Fruit fly (Drosophila melanogaster): ENCODE measurements around the gene Acox3.

Acox3 gene

dm6 chr2L:6479226-6479906 lies 31.2 kb upstream of the Acox3 start:
- no peak for TF ChIP-seq Jra (GFP tag; optimal IDR thresholded peaks at IDR 0.05)
- TF ChIP-seq Sp1 (GFP tag; optimal IDR thresholded peaks at IDR 0.05) = no peak
- peak; percentile 16 for TF ChIP-seq brk (GFP tag; optimal IDR thresholded peaks at IDR 0.05)
- peak; percentile 98 for TF ChIP-seq CrebA (GFP tag; optimal IDR thresholded peaks at IDR 0.05; ENCODE audit: borderline replicate concordance)
- no peak for TF ChIP-seq dmrt93B (GFP tag; optimal IDR thresholded peaks at IDR 0.05)
- TF ChIP-seq pan (optimal IDR thresholded peaks at IDR 0.05) = no peak
- no peak for TF ChIP-seq dl (GFP tag; optimal IDR thresholded peaks at IDR 0.05; ENCODE audit: insufficient read depth in 1 of 2, partially characterized antibody in 2 of 2)
- no peak for TF ChIP-seq psq (GFP tag; optimal IDR thresholded peaks at IDR 0.05)
- no peak for TF ChIP-seq Rel (GFP tag; optimal IDR thresholded peaks at IDR 0.05)
- no peak for TF ChIP-seq Rel (tag; optimal IDR thresholded peaks at IDR 0.05)
- TF ChIP-seq br (GFP tag; optimal IDR thresholded peaks at IDR 0.05) = no peak
- TF ChIP-seq Vsx2 (GFP tag; optimal IDR thresholded peaks at IDR 0.05; ENCODE audit: partially characterized antibody) = no peak
- no peak for TF ChIP-seq GATAd (GFP tag; optimal IDR thresholded peaks at IDR 0.05)
- no peak for TF ChIP-seq woc (GFP tag; optimal IDR thresholded peaks at IDR 0.05)
- TF ChIP-seq Dfd (GFP tag; optimal IDR thresholded peaks at IDR 0.05) = no peak
- peak; percentile 14 for TF ChIP-seq rgr (GFP tag; optimal IDR thresholded peaks at IDR 0.05)
- no peak for TF ChIP-seq N (GFP tag; optimal IDR thresholded peaks at IDR 0.05)
- no peak for TF ChIP-seq Abd-B (GFP tag; optimal IDR thresholded peaks at IDR 0.05)
- no peak for TF ChIP-seq Hr78 (GFP tag; optimal IDR thresholded peaks at IDR 0.05)
- TF ChIP-seq OdsH (GFP tag; optimal IDR thresholded peaks at IDR 0.05) = peak; percentile 42
- TF ChIP-seq CG32264 (GFP tag; optimal IDR thresholded peaks at IDR 0.05) = peak; percentile 28
- TF ChIP-seq jim (GFP tag; optimal IDR thresholded peaks at IDR 0.05) = no peak
- no peak for TF ChIP-seq fru (GFP tag; optimal IDR thresholded peaks at IDR 0.05)
- TF ChIP-seq sage (GFP tag; optimal IDR thresholded peaks at IDR 0.05) = no peak
- TF ChIP-seq h (GFP tag; optimal IDR thresholded peaks at IDR 0.05) = peak; percentile 28
- TF ChIP-seq dsf (GFP tag; optimal IDR thresholded peaks at IDR 0.05; ENCODE audit: borderline replicate concordance) = no peak
- TF ChIP-seq Myc (optimal IDR thresholded peaks at IDR 0.05) = no peak
- peak; percentile 7 for TF ChIP-seq Hnf4 (GFP tag; optimal IDR thresholded peaks at IDR 0.05)
- TF ChIP-seq ey (GFP tag; optimal IDR thresholded peaks at IDR 0.05) = no peak
- peak; percentile 18 for TF ChIP-seq HLH106 (tag; optimal IDR thresholded peaks at IDR 0.05)
- no peak for TF ChIP-seq Mio (GFP tag; optimal IDR thresholded peaks at IDR 0.05)
- no peak for TF ChIP-seq usp (GFP tag; optimal IDR thresholded peaks at IDR 0.05)
- TF ChIP-seq tai (GFP tag; optimal IDR thresholded peaks at IDR 0.05) = no peak
- no peak for TF ChIP-seq lola (GFP tag; optimal IDR thresholded peaks at IDR 0.05)
- TF ChIP-seq CG9705 (GFP tag; optimal IDR thresholded peaks at IDR 0.05) = no peak
- TF ChIP-seq Dif (GFP tag; optimal IDR thresholded peaks at IDR 0.05; ENCODE audit: partially characterized antibody) = peak; percentile 40
- TF ChIP-seq foxo (GFP tag; optimal IDR thresholded peaks at IDR 0.05) = peak; percentile 6 to 18
- no peak for TF ChIP-seq Hr83 (GFP tag; optimal IDR thresholded peaks at IDR 0.05; ENCODE audit: poor library complexity, severe bottlenecking)
- no peak for TF ChIP-seq sv (GFP tag; optimal IDR thresholded peaks at IDR 0.05)

- TF ChIP-seq sage (GFP tag; optimal IDR thresholded peaks at IDR 0.05) (peak; percentile 18), rgr (GFP tag; optimal IDR thresholded peaks at IDR 0.05) (no peak), Rel (GFP tag; optimal IDR thresholded peaks at IDR 0.05) (no peak), Rel (tag; optimal IDR thresholded peaks at IDR 0.05) (peak; percentile 11)
These were observed 28.6 kb upstream of the Acox3 start, which contains the start of gene CG9536 for dm6 chr2L:6476753-6477152. CG9536 (minus strand) TSS chr2L:6476975.

Measured in whole organism, wandering third instar larva.